Fruit fly (Drosophila melanogaster) whole organism, embryonic: Measurements from ENCODE around the gene MRP.

Source experiments
- Atf-2 ChIP-seq: fragments of 200-800 bp; sonication (Bioruptor generic); optimal IDR thresholded peaks from 2 replicates; lab custom pipeline; 2016; ENCODE audit warnings: missing biosample characterization, missing genetic modification characterization
- CG10274 ChIP-seq: fragments of 200-800 bp; sonication (Bioruptor generic); optimal IDR thresholded peaks from 3 replicates; lab custom pipeline; 2017; ENCODE audit warnings: missing biosample characterization, mild to moderate bottlenecking, missing genetic modification characterization
- CG11247 ChIP-seq: fragments of 200-800 bp; sonication (Bioruptor generic); IDR thresholded peaks from 2 replicates; pipeline ENCODE4 v1.3.6; 2022; ENCODE audit warnings: missing biosample characterization, missing genetic modification characterization
- CG11695 ChIP-seq: fragments of 200-800 bp; sonication (Bioruptor generic); IDR thresholded peaks from 3 replicates; pipeline ENCODE4 v1.3.6; 2022; ENCODE audit warnings: missing biosample characterization, missing genetic modification characterization
- CG12155 ChIP-seq: fragments of 200-800 bp; sonication (Bioruptor generic); optimal IDR thresholded peaks from 3 replicates; lab custom pipeline; 2016; ENCODE audit warnings: missing biosample characterization, missing genetic modification characterization
- CG12391 ChIP-seq: fragments of 200-800 bp; sonication (Bioruptor generic); optimal IDR thresholded peaks from 3 replicates; lab custom pipeline; 2018; ENCODE audit warnings: missing biosample characterization, mild to moderate bottlenecking, missing genetic modification characterization, moderate library complexity
- CG12659 ChIP-seq: fragments of 200-800 bp; sonication (Bioruptor generic); optimal IDR thresholded peaks from 3 replicates; lab custom pipeline; 2017; ENCODE audit warnings: mild to moderate bottlenecking, missing biosample characterization, missing genetic modification reagents, missing genetic modification characterization
- CG14667 ChIP-seq: fragments of 200-800 bp; sonication (Bioruptor generic); IDR thresholded peaks from 2 replicates; pipeline ENCODE4 v1.3.6; 2022; ENCODE audit warnings: missing biosample characterization, missing genetic modification characterization
- CG14860 ChIP-seq: fragments of 200-800 bp; sonication (Bioruptor generic); IDR thresholded peaks from 3 replicates; pipeline ENCODE4 v1.3.6; 2022; ENCODE audit warnings: missing biosample characterization, missing genetic modification characterization; ENCODE audit not compliant: partially characterized antibody
- CG16863 ChIP-seq: fragments of 200-800 bp; sonication (Bioruptor generic); optimal IDR thresholded peaks from 3 replicates; lab custom pipeline; 2016; ENCODE audit warnings: missing biosample characterization, missing genetic modification characterization
- CG31441 ChIP-seq: fragments of 200-800 bp; sonication (Bioruptor generic); IDR thresholded peaks from 2 replicates; pipeline ENCODE4 v1.3.6; 2022; ENCODE audit warnings: missing biosample characterization, missing genetic modification characterization
- CG3281 ChIP-seq: fragments of 200-800 bp; sonication (Bioruptor generic); optimal IDR thresholded peaks from 3 replicates; lab custom pipeline; 2017; ENCODE audit warnings: missing biosample characterization, mild to moderate bottlenecking, missing genetic modification characterization
- CG33557 ChIP-seq: fragments of 200-800 bp; sonication (Bioruptor generic); optimal IDR thresholded peaks from 2 replicates; lab custom pipeline; 2019; ENCODE audit warnings: missing biosample characterization, mild to moderate bottlenecking, missing genetic modification characterization, moderate library complexity
- CG3407 ChIP-seq: fragments of 200-800 bp; sonication (Bioruptor generic); optimal IDR thresholded peaks from 2 replicates; lab custom pipeline; 2018; ENCODE audit warnings: missing biosample characterization, mild to moderate bottlenecking, missing genetic modification characterization
- CG34224 ChIP-seq: fragments of 200-800 bp; sonication (Bioruptor generic); IDR thresholded peaks from 3 replicates; pipeline ENCODE4 v1.3.6; 2022; ENCODE audit warnings: missing biosample characterization, missing genetic modification characterization; ENCODE audit not compliant: partially characterized antibody
- CG7271 ChIP-seq: fragments of 200-800 bp; sonication (Bioruptor generic); optimal IDR thresholded peaks from 2 replicates; lab custom pipeline; 2018; ENCODE audit warnings: missing biosample characterization, mild to moderate bottlenecking, missing genetic modification characterization, moderate library complexity
- CG7556 ChIP-seq: fragments of 200-800 bp; sonication (Bioruptor generic); optimal IDR thresholded peaks from 2 replicates; lab custom pipeline; 2017; ENCODE audit warnings: missing biosample characterization, mild to moderate bottlenecking, missing genetic modification characterization
- CG7839 ChIP-seq: fragments of 200-800 bp; sonication (Bioruptor generic); optimal IDR thresholded peaks from 3 replicates; lab custom pipeline; 2018; ENCODE audit warnings: missing biosample characterization, mild to moderate bottlenecking, missing genetic modification characterization, moderate library complexity
- CG8281 ChIP-seq: fragments of 200-800 bp; sonication (Bioruptor generic); optimal IDR thresholded peaks from 2 replicates; lab custom pipeline; 2018; ENCODE audit warnings: missing biosample characterization, mild to moderate bottlenecking, missing genetic modification characterization, moderate library complexity
- CG8359 ChIP-seq: fragments of 200-800 bp; sonication (Bioruptor generic); optimal IDR thresholded peaks from 2 replicates; lab custom pipeline; 2017; ENCODE audit warnings: missing biosample characterization, mild to moderate bottlenecking, missing genetic modification characterization, borderline replicate concordance
- CG8944 ChIP-seq: fragments of 200-800 bp; sonication (Bioruptor generic); optimal IDR thresholded peaks from 3 replicates; lab custom pipeline; 2016; ENCODE audit warnings: missing biosample characterization, missing genetic modification characterization
- CG9727 ChIP-seq: fragments of 200-800 bp; sonication (Bioruptor generic); optimal IDR thresholded peaks from 3 replicates; lab custom pipeline; 2017; ENCODE audit warnings: missing biosample characterization, mild to moderate bottlenecking, missing genetic modification characterization
- CoRest ChIP-seq: fragments of 200-800 bp; sonication (Bioruptor generic); optimal IDR thresholded peaks from 3 replicates; lab custom pipeline; 2018; ENCODE audit warnings: missing biosample characterization, mild to moderate bottlenecking, missing genetic modification characterization, moderate library complexity
- Doc2 ChIP-seq: fragments of 200-800 bp; sonication (Bioruptor generic); IDR thresholded peaks from 2 replicates; pipeline ENCODE4 v1.3.6; 2022; ENCODE audit warnings: missing biosample characterization, missing genetic modification characterization
- E2f1 ChIP-seq: fragments of 200-800 bp; sonication (Bioruptor generic); IDR thresholded peaks from 2 replicates; pipeline ENCODE4 v1.3.6; 2022; ENCODE audit warnings: missing biosample characterization, missing genetic modification characterization
- Fer3 ChIP-seq: fragments of 200-800 bp; sonication (Bioruptor generic); optimal IDR thresholded peaks from 2 replicates; lab custom pipeline; 2018; ENCODE audit warnings: missing biosample characterization, mild to moderate bottlenecking, missing genetic modification characterization, moderate library complexity
- HLH3B ChIP-seq: fragments of 200-800 bp; sonication (Bioruptor generic); IDR thresholded peaks from 2 replicates; pipeline ENCODE4 v1.3.6; 2022; ENCODE audit warnings: missing biosample characterization, missing genetic modification characterization
- HmgD ChIP-seq: fragments of 200-800 bp; sonication (Bioruptor generic); optimal IDR thresholded peaks from 3 replicates; lab custom pipeline; 2016; ENCODE audit warnings: missing biosample characterization, missing genetic modification characterization
- Hmr ChIP-seq: fragments of 200-800 bp; sonication (Bioruptor generic); optimal IDR thresholded peaks from 3 replicates; lab custom pipeline; 2017; ENCODE audit warnings: mild to moderate bottlenecking, missing biosample characterization, missing genetic modification reagents, missing genetic modification characterization
- Nf-YB ChIP-seq: fragments of 200-800 bp; sonication (Bioruptor generic); optimal IDR thresholded peaks from 3 replicates; lab custom pipeline; 2019; ENCODE audit warnings: missing biosample characterization, mild to moderate bottlenecking, missing genetic modification characterization, moderate library complexity
- Rx ChIP-seq: fragments of 200-800 bp; sonication (Bioruptor generic); IDR thresholded peaks from 2 replicates; pipeline ENCODE4 v1.3.6; 2022; ENCODE audit warnings: missing biosample characterization, missing genetic modification characterization
- Sox100B ChIP-seq: fragments of 200-800 bp; sonication (Bioruptor generic); optimal IDR thresholded peaks from 3 replicates; lab custom pipeline; 2018; ENCODE audit warnings: missing biosample characterization, mild to moderate bottlenecking, missing genetic modification characterization
- Taf1 ChIP-seq: fragments of 200-800 bp; sonication (Bioruptor generic); IDR thresholded peaks from 2 replicates; pipeline ENCODE4 v1.3.6; 2022; ENCODE audit warnings: missing biosample characterization, missing genetic modification characterization
- Xbp1 ChIP-seq: fragments of 200-800 bp; sonication (Bioruptor generic); optimal IDR thresholded peaks from 3 replicates; lab custom pipeline; 2016; ENCODE audit warnings: missing biosample characterization, mild to moderate bottlenecking, missing genetic modification characterization
- ase ChIP-seq: fragments of 200-800 bp; sonication (Bioruptor generic); IDR thresholded peaks from 3 replicates; pipeline ENCODE4 v1.3.6; 2022; ENCODE audit warnings: missing biosample characterization, missing genetic modification characterization
- ato ChIP-seq: fragments of 200-800 bp; sonication (Bioruptor generic); IDR thresholded peaks from 2 replicates; pipeline ENCODE4 v1.3.6; 2022; ENCODE audit warnings: missing biosample characterization, missing genetic modification characterization; ENCODE audit not compliant: partially characterized antibody
- az2 ChIP-seq: fragments of 200-800 bp; sonication (Bioruptor generic); optimal IDR thresholded peaks from 3 replicates; lab custom pipeline; 2016; ENCODE audit warnings: missing biosample characterization, missing genetic modification characterization
- bcd ChIP-seq: fragments of 200-800 bp; sonication (Bioruptor generic); optimal IDR thresholded peaks from 2 replicates; lab custom pipeline; 2017; ENCODE audit warnings: missing biosample characterization, mild to moderate bottlenecking, missing genetic modification characterization
- caup ChIP-seq: fragments of 200-800 bp; sonication (Bioruptor generic); optimal IDR thresholded peaks from 3 replicates; lab custom pipeline; 2017; ENCODE audit warnings: missing biosample characterization, mild to moderate bottlenecking, missing genetic modification characterization, moderate library complexity; ENCODE audit not compliant: severe bottlenecking
- dysf ChIP-seq: fragments of 200-800 bp; sonication (Bioruptor generic); IDR thresholded peaks from 3 replicates; pipeline ENCODE4 v1.3.6; 2022; ENCODE audit warnings: missing biosample characterization, missing genetic modification characterization
- eve ChIP-seq, 2 experiments: fragments of >200 bp; optimal IDR thresholded peaks; 2 replicates each; lab custom pipeline; 2017; ENCODE audit warnings: missing biosample characterization in 2 of 2, missing genetic modification characterization in 2 of 2
- fd96Cb ChIP-seq: fragments of 200-800 bp; sonication (Bioruptor generic); optimal IDR thresholded peaks from 2 replicates; lab custom pipeline; 2018; ENCODE audit warnings: missing biosample characterization, mild to moderate bottlenecking, missing genetic modification characterization, moderate library complexity
- gcm2 ChIP-seq: fragments of 200-800 bp; sonication (Bioruptor generic); optimal IDR thresholded peaks from 2 replicates; lab custom pipeline; 2016; ENCODE audit warnings: missing biosample characterization, missing genetic modification characterization
- gem ChIP-seq: fragments of 200-800 bp; sonication (Bioruptor generic); optimal IDR thresholded peaks from 2 replicates; lab custom pipeline; 2019; ENCODE audit warnings: missing biosample characterization, mild to moderate bottlenecking, missing genetic modification characterization, moderate library complexity
- grau ChIP-seq: fragments of 200-800 bp; optimal IDR thresholded peaks from 3 replicates; lab custom pipeline; 2019; ENCODE audit warnings: missing biosample characterization, mild to moderate bottlenecking, missing genetic modification characterization, moderate library complexity
- nom ChIP-seq: fragments of 200-800 bp; sonication (Bioruptor generic); optimal IDR thresholded peaks from 2 replicates; lab custom pipeline; 2017; ENCODE audit warnings: missing biosample characterization, missing genetic modification characterization, mild to moderate bottlenecking, moderate library complexity, missing genetic modification reagents
- pros ChIP-seq: fragments of 200-800 bp; sonication (Bioruptor generic); optimal IDR thresholded peaks from 3 replicates; lab custom pipeline; 2019; ENCODE audit warnings: missing biosample characterization, mild to moderate bottlenecking, missing genetic modification characterization, moderate library complexity
- schlank ChIP-seq: fragments of 200-800 bp; sonication (Bioruptor generic); optimal IDR thresholded peaks from 2 replicates; lab custom pipeline; 2018; ENCODE audit warnings: missing biosample characterization, mild to moderate bottlenecking, missing genetic modification characterization
- sens ChIP-seq: fragments of 200-800 bp; sonication (Bioruptor generic); peaks from one replicate; lab custom pipeline; 2016; ENCODE audit warnings: missing biosample characterization, missing genetic modification characterization
- unpg ChIP-seq: fragments of 200-800 bp; sonication (Bioruptor generic); optimal IDR thresholded peaks from 3 replicates; lab custom pipeline; 2018; ENCODE audit warnings: missing biosample characterization, mild to moderate bottlenecking, missing genetic modification characterization, moderate library complexity
- wdn ChIP-seq: fragments of 200-800 bp; sonication (Bioruptor generic); IDR thresholded peaks from 2 replicates; pipeline ENCODE4 v1.3.6; 2022; ENCODE audit warnings: missing biosample characterization, missing genetic modification characterization

Gene MRP

DNA sequence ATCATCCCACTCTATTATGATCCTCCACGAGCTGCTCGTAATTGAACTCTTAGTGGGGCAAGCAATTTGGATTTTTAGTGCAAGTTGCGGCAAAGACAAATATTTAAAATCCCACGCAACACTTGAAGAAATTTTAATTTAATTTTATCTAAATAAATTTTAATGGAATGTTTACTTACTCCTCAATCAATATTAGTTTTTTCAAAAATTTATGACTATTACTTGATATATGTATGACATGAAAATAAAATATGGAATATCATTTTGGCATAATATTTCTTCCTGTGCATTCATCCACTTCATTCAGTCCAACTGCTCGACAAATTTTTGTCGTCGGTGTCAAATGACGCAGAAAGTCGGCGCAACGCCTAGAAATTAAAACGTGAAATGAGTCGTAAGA, 31.2 kb downstream of the MRP start (continued):
- TF ChIP-seq Sox100B, result no peak
- no peak for TF ChIP-seq Nf-YB
- TF ChIP-seq bcd (GFP tag; lab: Kevin White, UChicago), result no peak
- no peak for TF ChIP-seq CG11695
- no peak for TF ChIP-seq CG3407 (GFP tag; lab: Kevin White, UChicago)
- peak; percentile 5 for TF ChIP-seq fd96Cb (tag; lab: Kevin White, UChicago)
- TF ChIP-seq Fer3 (tag; lab: Kevin White, UChicago), result no peak
- TF ChIP-seq dysf (GFP tag; lab: Robert Waterston, UW), result no peak
- TF ChIP-seq CG33557, result no peak
- TF ChIP-seq CG10274, result no peak
- TF ChIP-seq eve (GFP tag; optimal IDR thresholded peaks at IDR 0.05; lab: Kevin White, UChicago), result no peak
- TF ChIP-seq gcm2 (GFP tag; lab: Kevin White, UChicago), result no peak
- peak; percentile 10 for TF ChIP-seq unpg (GFP tag; lab: Kevin White, UChicago)
- no peak for TF ChIP-seq CG16863 (GFP tag; lab: Kevin White, UChicago)
- TF ChIP-seq nom, result no peak
- no peak for TF ChIP-seq schlank (tag; lab: Kevin White, UChicago)
- TF ChIP-seq pros (GFP tag; lab: Kevin White, UChicago), result no peak
- TF ChIP-seq wdn, result no peak
- peak; percentile 16 for TF ChIP-seq CG12391
- TF ChIP-seq CG12659, result peak; percentile 3
- TF ChIP-seq Rx (GFP tag; lab: Robert Waterston, UW), result no peak
- no peak for TF ChIP-seq CG14860 (GFP tag; lab: Robert Waterston, UW)
- TF ChIP-seq CG31441, result peak; percentile 36
- TF ChIP-seq Xbp1 (GFP tag; lab: Kevin White, UChicago), result no peak
- no peak for TF ChIP-seq az2 (GFP tag; lab: Kevin White, UChicago)
- TF ChIP-seq CG3281 (GFP tag; lab: Kevin White, UChicago), result no peak
- TF ChIP-seq Hmr, result no peak
- TF ChIP-seq ato, result no peak
- TF ChIP-seq CG7271 (tag; lab: Kevin White, UChicago), result no peak
- TF ChIP-seq caup, result no peak
- no peak for TF ChIP-seq CG8281 (tag; lab: Kevin White, UChicago)
- no peak for TF ChIP-seq HLH3B (GFP tag; lab: Robert Waterston, UW)
- no peak for TF ChIP-seq CG34224 (GFP tag; lab: Robert Waterston, UW)
- TF ChIP-seq grau, result peak; percentile 26
- peak; percentile 7 for TF ChIP-seq CG9727 (GFP tag; lab: Kevin White, UChicago)
- no peak for TF ChIP-seq CoRest (tag; lab: Kevin White, UChicago)
- TF ChIP-seq ase, result no peak
- peak; percentile 56 for TF ChIP-seq gem
- TF ChIP-seq CG8944 (GFP tag; lab: Kevin White, UChicago), result no peak
- TF ChIP-seq CG14667, result no peak
- no peak for TF ChIP-seq E2f1
- TF ChIP-seq CG12155 (GFP tag; lab: Kevin White, UChicago), result no peak
- TF ChIP-seq Taf1 (GFP tag; lab: Robert Waterston, UW), result no peak
- peak; percentile 78 for TF ChIP-seq sens (GFP tag; lab: Kevin White, UChicago)
- no peak for TF ChIP-seq Atf-2 (GFP tag; lab: Kevin White, UChicago)
- peak; percentile 21 for TF ChIP-seq CG7556 (GFP tag; lab: Kevin White, UChicago)
- no peak for TF ChIP-seq Doc2 (GFP tag; lab: Robert Waterston, UW)
- TF ChIP-seq HmgD, result no peak
- TF ChIP-seq CG8359 (GFP tag; lab: Kevin White, UChicago), result no peak
- peak; percentile 41 for TF ChIP-seq CG7839 (tag; lab: Kevin White, UChicago)
- TF ChIP-seq CG11247 (GFP tag; lab: Robert Waterston, UW), result no peak
